Fruit fly (Drosophila melanogaster) whole organism, prepupa: ENCODE results near the gene CG11000.

Source experiments
- CG34406 ChIP-seq: fragments of 200-800 bp; sonication (Bioruptor generic); optimal IDR thresholded peaks from 3 replicates; lab custom pipeline; 2016; ENCODE audit warnings: missing biosample characterization, missing genetic modification characterization
- Hr4 ChIP-seq: fragments of 200-800 bp; sonication (Bioruptor generic); optimal IDR thresholded peaks from 3 replicates; lab custom pipeline; 2016; ENCODE audit warnings: missing biosample characterization, missing genetic modification characterization
- Sox14 ChIP-seq: fragments of 200-800 bp; sonication (Bioruptor generic); optimal IDR thresholded peaks from 3 replicates; lab custom pipeline; 2016; ENCODE audit warnings: missing biosample characterization, missing genetic modification characterization

DNA sequence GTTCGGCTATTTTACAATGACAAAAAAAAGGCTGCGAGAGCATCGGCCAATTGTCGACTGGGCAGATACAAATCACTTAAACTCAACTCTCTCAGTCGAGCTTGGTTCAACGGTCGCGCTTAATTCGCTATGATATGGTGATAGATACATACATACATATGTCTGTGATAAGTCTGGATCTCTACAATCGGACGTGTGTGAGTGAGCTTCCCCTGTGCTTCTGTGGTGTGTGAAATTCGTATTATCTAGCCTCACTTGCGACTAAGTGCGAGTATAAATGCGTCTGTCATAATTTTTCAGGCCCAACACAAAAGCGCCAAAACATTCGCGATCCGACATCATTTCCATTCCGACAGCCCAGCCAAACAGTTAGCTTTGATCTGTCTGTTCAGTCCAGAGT, 38.7 kb downstream of the CG11000 start, which contains the start of gene CG1213:
- TF ChIP-seq Hr4 (GFP tag; lab: Kevin White, UChicago), result no peak
- TF ChIP-seq Sox14 (GFP tag; lab: Kevin White, UChicago), result no peak
- no peak for TF ChIP-seq CG34406 (GFP tag; lab: Kevin White, UChicago)
